Fruit fly (Drosophila melanogaster): ENCODE data around the gene CG32986.

Gene CG32986

DNA sequence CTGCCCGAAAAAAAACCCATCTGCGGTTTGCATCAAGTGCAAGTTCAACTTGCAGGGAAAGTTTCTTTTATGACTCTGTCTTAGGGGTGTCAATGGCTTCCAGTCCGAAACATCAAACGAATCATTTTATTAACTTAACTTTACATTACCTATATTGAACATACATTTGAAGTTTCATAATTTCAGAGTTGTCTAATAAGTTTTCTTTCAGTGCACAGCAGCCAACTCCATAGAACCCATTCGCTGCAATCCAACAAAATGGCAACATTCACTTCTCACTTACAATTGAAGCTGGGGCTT is 20.4 kb upstream of the CG32986 start (continued):
- TF ChIP-seq wor (GFP tag; IDR thresholded peaks at IDR 0.05) (no peak), CG10431 (GFP tag; optimal IDR thresholded peaks at IDR 0.05) (no peak), GATAe (GFP tag; conservative IDR thresholded peaks at IDR 0.05) (no peak), gem (tag; optimal IDR thresholded peaks at IDR 0.05) (peak; percentile 47), Dref (GFP tag; IDR thresholded peaks at IDR 0.05) (no peak), CG7372 (GFP tag; IDR thresholded peaks at IDR 0.05) (no peak), hbn (GFP tag; IDR thresholded peaks at IDR 0.05; ENCODE audit: partially characterized antibody) (no peak), CG7271 (tag; optimal IDR thresholded peaks at IDR 0.05) (no peak), CG6813 (GFP tag; optimal IDR thresholded peaks at IDR 0.05) (no peak), CG14050 (GFP tag; IDR thresholded peaks at IDR 0.05) (no peak), fd3F (GFP tag; optimal IDR thresholded peaks at IDR 0.05) (no peak), NfI (GFP tag; optimal IDR thresholded peaks at IDR 0.05) (no peak), ATbp (GFP tag; optimal IDR thresholded peaks at IDR 0.05) (no peak), CG11093 (GFP tag; IDR thresholded peaks at IDR 0.05) (no peak), Jarid2 (GFP tag; optimal IDR thresholded peaks at IDR 0.05) (no peak), Atf3 (GFP tag; optimal IDR thresholded peaks at IDR 0.05) (no peak), wek (GFP tag; optimal IDR thresholded peaks at IDR 0.05) (no peak), dmrt11E (tag; optimal IDR thresholded peaks at IDR 0.05) (peak; percentile 69), Hr3 (GFP tag; optimal IDR thresholded peaks at IDR 0.05) (no peak), CG12155 (GFP tag; optimal IDR thresholded peaks at IDR 0.05) (no peak), CG2678 (tag; optimal IDR thresholded peaks at IDR 0.05) (no peak), gfzf (GFP tag; optimal IDR thresholded peaks at IDR 0.05) (no peak), lilli (GFP tag; optimal IDR thresholded peaks at IDR 0.05) (peak; percentile 1), CG4360 (GFP tag; IDR thresholded peaks at IDR 0.05) (no peak), zen (tag; optimal IDR thresholded peaks at IDR 0.05) (peak; percentile 84), prd (optimal IDR thresholded peaks at IDR 0.05) (no peak), prd (GFP tag; IDR thresholded peaks at IDR 0.05) (peak; percentile 80), CG1529 (GFP tag; optimal IDR thresholded peaks at IDR 0.05) (no peak), emc (GFP tag; optimal IDR thresholded peaks at IDR 0.05) (no peak), croc (GFP tag; conservative IDR thresholded peaks at IDR 0.05) (no peak), CG11504 (tag; optimal IDR thresholded peaks at IDR 0.05) (peak; percentile 18), dysf (GFP tag; IDR thresholded peaks at IDR 0.05) (no peak), nerfin-2 (GFP tag; IDR thresholded peaks at IDR 0.05; ENCODE audit: partially characterized antibody) (no peak), CG18599 (GFP tag; optimal IDR thresholded peaks at IDR 0.05) (no peak), CG18262 (tag; optimal IDR thresholded peaks at IDR 0.05) (peak; percentile 53), ara (GFP tag; IDR thresholded peaks at IDR 0.05) (peak; percentile 40; the same call in 1 of the 2 replicates), zf30C (GFP tag; optimal IDR thresholded peaks at IDR 0.05) (peak; percentile 84), da (GFP tag; optimal IDR thresholded peaks at IDR 0.05) (no peak), en (GFP tag; optimal IDR thresholded peaks at IDR 0.05) (no peak), Dp (GFP tag; optimal IDR thresholded peaks at IDR 0.05) (no peak), stwl (tag; optimal IDR thresholded peaks at IDR 0.05) (no peak), CG32532 (GFP tag; IDR thresholded peaks at IDR 0.05) (no peak), sob (GFP tag; IDR thresholded peaks at IDR 0.05) (no peak), Dbx (GFP tag; IDR thresholded peaks at IDR 0.05) (no peak), CG15269 (tag; optimal IDR thresholded peaks at IDR 0.05) (no peak), lmd (GFP tag; IDR thresholded peaks at IDR 0.05) (no peak), CG7928 (GFP tag; optimal IDR thresholded peaks at IDR 0.05) (no peak), CG10979 (tag; optimal IDR thresholded peaks at IDR 0.05) (peak; percentile 47), CG11456 (GFP tag; IDR thresholded peaks at IDR 0.05) (no peak), CG15601 (tag; optimal IDR thresholded peaks at IDR 0.05) (no peak), CG17361 (GFP tag; IDR thresholded peaks at IDR 0.05) (0 out of 3 replicates have a peak, but pooled peaks have one; percentile 29), phol (tag; optimal IDR thresholded peaks at IDR 0.05) (peak; percentile 54)

Data from whole organism, embryonic.